Worm (Caenorhabditis elegans) whole organism, mixed stage, embryonic: ENCODE results near the gene Y57G11C.20.

Source experiments
- blmp-1 ChIP-seq: fragments of 150-350 bp; optimal IDR thresholded peaks from 2 replicates; lab custom pipeline; 2014; ENCODE audit warnings: missing biosample characterization, missing genetic modification characterization
- ceh-39 ChIP-seq: fragments of 150-350 bp; optimal IDR thresholded peaks from 2 replicates; lab custom pipeline; 2014; ENCODE audit warnings: missing biosample characterization, missing genetic modification characterization
- ceh-43 ChIP-seq: fragments of 200-800 bp; sonication (Bioruptor generic); optimal IDR thresholded peaks from 2 replicates; lab custom pipeline; 2018; ENCODE audit warnings: mild to moderate bottlenecking, missing genetic modification characterization, moderate library complexity, missing compliant biosample characterization
- ceh-83 ChIP-seq: fragments of 200-800 bp; sonication (Bioruptor generic); optimal IDR thresholded peaks from 2 replicates; lab custom pipeline; 2018; ENCODE audit warnings: mild to moderate bottlenecking, missing genetic modification characterization, missing compliant biosample characterization
- ces-1 ChIP-seq: fragments of 150-350 bp; optimal IDR thresholded peaks from 2 replicates; lab custom pipeline; 2014; ENCODE audit warnings: missing biosample characterization, missing genetic modification reagents, missing genetic modification characterization
- cnd-1 ChIP-seq: fragments of 200-800 bp; sonication (Bioruptor generic); optimal IDR thresholded peaks from 2 replicates; lab custom pipeline; 2018; ENCODE audit warnings: mild to moderate bottlenecking, missing genetic modification characterization, missing compliant biosample characterization
- drap-1 ChIP-seq: fragments of 200-800 bp; sonication (Bioruptor generic); optimal IDR thresholded peaks from 3 replicates; lab custom pipeline; 2018; ENCODE audit warnings: mild to moderate bottlenecking, missing genetic modification characterization, missing compliant biosample characterization
- elt-1 ChIP-seq: sonication (generic microtip); optimal IDR thresholded peaks from 2 replicates; lab custom pipeline; 2017; ENCODE audit warnings: missing genetic modification characterization, mild to moderate bottlenecking, missing compliant biosample characterization, antibody characterized with exemption, moderate library complexity, borderline replicate concordance; ENCODE audit not compliant: insufficient read depth
- elt-3 ChIP-seq: fragments of 150-350 bp; optimal IDR thresholded peaks from 2 replicates; lab custom pipeline; 2014; ENCODE audit warnings: missing biosample characterization, missing genetic modification characterization
- flh-1 ChIP-seq: fragments of 200-800 bp; sonication (Bioruptor generic); optimal IDR thresholded peaks from 2 replicates; lab custom pipeline; 2018; ENCODE audit warnings: mild to moderate bottlenecking, missing genetic modification characterization, moderate library complexity, missing compliant biosample characterization
- ham-2 ChIP-seq: fragments of 200-800 bp; sonication (Bioruptor generic); optimal IDR thresholded peaks from 2 replicates; lab custom pipeline; 2018; ENCODE audit warnings: mild to moderate bottlenecking, missing genetic modification characterization, missing compliant biosample characterization
- lin-13 ChIP-seq: fragments of 150-350 bp; optimal IDR thresholded peaks from 2 replicates; lab custom pipeline; 2014; ENCODE audit warnings: missing biosample characterization, missing genetic modification characterization
- lsy-2 ChIP-seq: fragments of 150-350 bp; optimal IDR thresholded peaks from 2 replicates; lab custom pipeline; 2014; ENCODE audit warnings: missing biosample characterization, missing genetic modification characterization
- mep-1 ChIP-seq: fragments of 150-350 bp; optimal IDR thresholded peaks from 2 replicates; lab custom pipeline; 2017; ENCODE audit warnings: missing biosample characterization, missing genetic modification reagents, missing genetic modification characterization, inconsistent platforms
- mls-2 ChIP-seq: sonication (generic microtip); optimal IDR thresholded peaks from 2 replicates; lab custom pipeline; 2016; ENCODE audit warnings: mild to moderate bottlenecking, missing genetic modification characterization, moderate library complexity, missing compliant biosample characterization
- nhr-12 ChIP-seq: fragments of 150-350 bp; optimal IDR thresholded peaks from 2 replicates; lab custom pipeline; 2014; ENCODE audit warnings: missing biosample characterization, missing genetic modification characterization
- nhr-2 ChIP-seq: fragments of 150-350 bp; optimal IDR thresholded peaks from 2 replicates; lab custom pipeline; 2014; ENCODE audit warnings: missing biosample characterization, missing genetic modification characterization
- nhr-28 ChIP-seq: fragments of 150-350 bp; optimal IDR thresholded peaks from 2 replicates; lab custom pipeline; 2014; ENCODE audit warnings: missing biosample characterization, missing genetic modification characterization
- nhr-76 ChIP-seq: sonication (generic microtip); optimal IDR thresholded peaks from 2 replicates; lab custom pipeline; 2017; ENCODE audit warnings: missing biosample characterization, missing genetic modification characterization
- pha-4 ChIP-seq: fragments of 150-350 bp; optimal IDR thresholded peaks from 2 replicates; lab custom pipeline; 2018; ENCODE audit warnings: missing biosample characterization, missing genetic modification reagents, missing genetic modification characterization
- snpc-4 ChIP-seq: fragments of 150-350 bp; optimal IDR thresholded peaks from 2 replicates; lab custom pipeline; 2014; ENCODE audit warnings: missing biosample characterization, missing genetic modification characterization
- tbx-8 ChIP-seq: fragments of 200-800 bp; sonication (Bioruptor generic); optimal IDR thresholded peaks from 2 replicates; lab custom pipeline; 2018; ENCODE audit warnings: mild to moderate bottlenecking, missing genetic modification characterization, moderate library complexity, missing compliant biosample characterization
- unc-120 ChIP-seq: sonication (generic microtip); optimal IDR thresholded peaks from 2 replicates; lab custom pipeline; 2017; ENCODE audit warnings: missing genetic modification characterization, missing compliant biosample characterization; ENCODE audit not compliant: poor library complexity, severe bottlenecking
- unc-39 ChIP-seq: fragments of 150-350 bp; optimal IDR thresholded peaks from 2 replicates; lab custom pipeline; 2014; ENCODE audit warnings: missing biosample characterization, missing genetic modification characterization

Gene Y57G11C.20

DNA sequence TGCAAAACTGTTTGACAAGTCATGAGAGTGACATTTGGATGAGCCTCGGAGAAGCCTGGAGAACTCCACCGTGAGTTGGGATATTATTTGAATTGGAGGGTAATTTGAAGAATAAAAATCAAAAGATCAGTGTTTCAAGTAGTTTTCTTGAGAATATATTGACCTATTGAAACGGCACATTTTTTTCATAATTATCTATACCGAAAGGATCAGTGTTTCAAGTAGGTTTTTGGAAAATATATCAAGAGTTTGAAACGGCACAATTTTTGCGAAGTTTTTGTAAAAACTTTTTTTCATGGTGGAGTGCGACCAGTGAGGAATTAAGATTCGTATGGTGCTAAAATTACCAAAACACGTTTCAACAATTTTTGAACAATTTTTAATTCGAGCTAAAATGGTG, 48.8 kb downstream of the Y57G11C.20 start:
- TF ChIP-seq cnd-1 (no peak), mls-2 (tag; lab: Kevin White, UChicago) (no peak), unc-39 (tag; lab: Kevin White, UChicago) (no peak), blmp-1 (tag; lab: Kevin White, UChicago) (no peak), ceh-83 (GFP tag; lab: Kevin White, UChicago) (no peak), nhr-28 (no peak), tbx-8 (no peak), nhr-76 (tag; lab: Kevin White, UChicago) (no peak), ceh-39 (tag; lab: Kevin White, UChicago) (no peak), unc-120 (tag; lab: Kevin White, UChicago) (no peak), nhr-12 (tag; lab: Kevin White, UChicago) (no peak), elt-3 (tag; lab: Kevin White, UChicago) (no peak), ces-1 (GFP tag; lab: Kevin White, UChicago) (no peak), ham-2 (GFP tag; lab: Kevin White, UChicago) (no peak), pha-4 (tag; lab: Kevin White, UChicago) (no peak), nhr-2 (no peak)
- TF ChIP-seq, all 35 proteins: peak for 0

DNA sequence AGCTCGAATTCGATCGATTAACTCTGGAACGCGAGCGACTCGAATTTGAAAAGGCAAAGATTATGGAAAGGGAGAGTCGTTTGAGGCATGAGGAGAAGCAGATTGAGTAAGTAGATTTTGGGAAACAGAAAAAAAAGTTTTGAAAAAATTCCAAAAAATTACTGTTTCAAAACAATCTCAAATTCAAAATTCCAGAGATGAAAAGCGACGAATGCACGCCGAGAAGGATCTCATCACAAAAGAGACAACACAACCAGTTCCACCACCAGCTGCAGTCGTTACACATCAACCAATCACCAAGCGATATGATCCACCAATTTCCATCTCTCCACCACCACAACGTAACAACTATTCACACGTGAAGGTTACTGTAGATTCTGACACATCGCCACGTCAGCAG, 51.2 kb downstream of the Y57G11C.20 start:
- no peak for TF ChIP-seq unc-120 (tag; lab: Kevin White, UChicago)
- TF ChIP-seq mep-1: no peak
- TF ChIP-seq elt-1 (tag; lab: Kevin White, UChicago): no peak
- TF ChIP-seq ham-2 (GFP tag; lab: Kevin White, UChicago): no peak
- no peak for TF ChIP-seq snpc-4 (tag; lab: Kevin White, UChicago)
- TF ChIP-seq drap-1 (GFP tag; lab: Kevin White, UChicago): no peak
- no peak for TF ChIP-seq lin-13
- TF ChIP-seq ceh-43: no peak
- no peak for TF ChIP-seq lsy-2
- no peak for TF ChIP-seq flh-1
- no peak for TF ChIP-seq pha-4 (tag; lab: Kevin White, UChicago)
